Worm (Caenorhabditis elegans) whole organism, young adult: ENCODE data around the gene col-158.

Experiments
- F55B11.4 ChIP-seq: sonication (generic microtip); optimal IDR thresholded peaks from 2 replicates; lab custom pipeline; 2016; ENCODE audit warnings: missing compliant biosample characterization, missing genetic modification characterization, borderline replicate concordance; ENCODE audit not compliant: insufficient read depth
- Y67H2A.10 ChIP-seq: fragments of 200-800 bp; sonication (Bioruptor generic); conservative IDR thresholded peaks from 2 replicates; pipeline ENCODE4 v1.3.6; 2022; ENCODE audit warnings: missing genetic modification reagents, missing genetic modification characterization, missing compliant biosample characterization
- Y79H2A.3 ChIP-seq: fragments of 200-800 bp; sonication (Bioruptor generic); conservative IDR thresholded peaks from 2 replicates; pipeline ENCODE4 v1.3.6; 2022; ENCODE audit warnings: missing genetic modification reagents, missing genetic modification characterization, missing compliant biosample characterization
- athp-1 ChIP-seq: sonication (generic microtip); optimal IDR thresholded peaks from 2 replicates; lab custom pipeline; 2017; ENCODE audit warnings: mild to moderate bottlenecking, missing genetic modification characterization, missing compliant biosample characterization
- attf-3 ChIP-seq: fragments of 200-800 bp; sonication (Bioruptor generic); conservative IDR thresholded peaks from 2 replicates; pipeline ENCODE4 v1.3.6; 2022; ENCODE audit warnings: missing genetic modification reagents, missing genetic modification characterization, missing compliant biosample characterization
- bed-1 ChIP-seq: fragments of 200-800 bp; sonication (Bioruptor generic); IDR thresholded peaks from 2 replicates; pipeline ENCODE4 v1.3.6; 2022; ENCODE audit warnings: missing genetic modification reagents, missing genetic modification characterization, missing compliant biosample characterization
- dpl-1 ChIP-seq: fragments of 150-350 bp; optimal IDR thresholded peaks from 2 replicates; lab custom pipeline; 2014; ENCODE audit warnings: missing biosample characterization, missing genetic modification reagents, missing genetic modification characterization
- mcd-1 ChIP-seq: fragments of 200-800 bp; sonication (Bioruptor generic); IDR thresholded peaks from 2 replicates; pipeline ENCODE4 v1.3.6; 2022; ENCODE audit warnings: missing genetic modification reagents, missing genetic modification characterization, missing compliant biosample characterization
- snpc-1.1 ChIP-seq: sonication (generic microtip); optimal IDR thresholded peaks from 2 replicates; lab custom pipeline; 2017; ENCODE audit warnings: missing genetic modification characterization, mild to moderate bottlenecking, missing compliant biosample characterization, antibody characterized with exemption, moderate library complexity, missing genotype, missing genetic modification reagents; ENCODE audit not compliant: insufficient read depth

DNA sequence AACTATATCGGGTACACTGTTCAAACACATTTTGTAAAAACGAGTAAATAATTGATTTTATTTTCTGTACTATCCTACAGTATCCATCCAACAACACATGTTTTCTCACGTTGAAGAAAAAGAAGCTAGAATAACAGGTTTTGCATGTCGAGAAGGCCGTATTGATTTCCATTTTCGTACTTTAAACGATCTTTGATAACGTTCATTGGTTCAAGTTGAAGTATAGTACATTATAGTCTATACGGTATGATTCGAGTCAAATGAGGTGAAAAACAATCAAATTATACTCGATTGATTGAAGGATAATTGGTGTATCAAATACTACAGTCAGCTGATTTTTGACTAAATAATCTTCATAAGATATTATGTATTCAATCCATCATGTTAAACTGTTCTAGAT, 28.9 kb upstream of the col-158 start:
- TF ChIP-seq attf-3 = no peak
- TF ChIP-seq Y67H2A.10 = no peak
- TF ChIP-seq bed-1 = no peak
- TF ChIP-seq snpc-1.1 (tag; lab: Kevin White, UChicago) = no peak
- TF ChIP-seq mcd-1 (GFP tag; lab: Robert Waterston, UW) = no peak
- TF ChIP-seq F55B11.4 (tag; lab: Kevin White, UChicago) = no peak
- no peak for TF ChIP-seq Y79H2A.3 (GFP tag; lab: Robert Waterston, UW)
- TF ChIP-seq dpl-1 = no peak
- TF ChIP-seq athp-1 (tag; lab: Kevin White, UChicago) = no peak
